Worm (Caenorhabditis elegans) whole organism, L4 larva: ENCODE measurements around the gene C54F6.15.

ENCODE experiments used
- ZK337.2 ChIP-seq: fragments of 200-800 bp; sonication (Bioruptor generic); IDR thresholded peaks from 2 replicates; pipeline ENCODE4 v1.3.6; 2022; ENCODE audit warnings: missing genetic modification reagents, missing genetic modification characterization, missing compliant biosample characterization
- ama-1 ChIP-seq: fragments of 150-350 bp; optimal IDR thresholded peaks from 2 replicates; lab custom pipeline; 2014; ENCODE audit warnings: inconsistent platforms, mixed read lengths
- lin-1 ChIP-seq: fragments of 200-800 bp; sonication (Bioruptor generic); IDR thresholded peaks from 2 replicates; pipeline ENCODE4 v1.3.6; 2022; ENCODE audit warnings: missing genetic modification reagents, missing genetic modification characterization, missing compliant biosample characterization
- lin-29 ChIP-seq: fragments of 200-800 bp; sonication (Bioruptor generic); IDR thresholded peaks from 2 replicates; pipeline ENCODE4 v1.3.6; 2022; ENCODE audit warnings: missing genetic modification reagents, missing genetic modification characterization, missing compliant biosample characterization
- lin-39 ChIP-seq: fragments of 150-350 bp; optimal IDR thresholded peaks from 2 replicates; lab custom pipeline; 2014; ENCODE audit warnings: missing biosample characterization, missing genetic modification reagents, missing genetic modification characterization
- lsy-2 ChIP-seq, 2 experiments: fragments of 150-350 bp in 1 of 2; sonication (generic microtip) in 1 of 2; optimal IDR thresholded peaks; 2 replicates each; lab custom pipeline; 2014 to 2017; ENCODE audit warnings: missing biosample characterization in 2 of 2, missing genetic modification characterization in 2 of 2
- mep-1 ChIP-seq: fragments of 150-350 bp; sonication (generic microtip); optimal IDR thresholded peaks from 3 replicates; lab custom pipeline; 2014; ENCODE audit warnings: missing biosample characterization, missing genetic modification characterization
- nhr-237 ChIP-seq: sonication (generic microtip); optimal IDR thresholded peaks from 2 replicates; lab custom pipeline; 2017; ENCODE audit warnings: missing biosample characterization, missing genetic modification characterization
- unc-39 ChIP-seq: sonication (generic microtip); optimal IDR thresholded peaks from 2 replicates; lab custom pipeline; 2017; ENCODE audit warnings: missing biosample characterization, missing genetic modification characterization
- unc-62 ChIP-seq, 3 experiments: fragments of 150-350 bp in 1 of 3; sonication (generic microtip); optimal IDR thresholded peaks in 2 of 3; peaks in 1 of 3; 1 replicate in 1 of 3; 2 replicates in 2 of 3; lab custom pipeline; 2014 to 2017; ENCODE audit warnings: missing biosample characterization in 3 of 3, missing genetic modification characterization in 3 of 3, missing genetic modification reagents in 3 of 3, missing genotype in 1 of 3
- zag-1 ChIP-seq: fragments of 150-350 bp; optimal IDR thresholded peaks from 2 replicates; lab custom pipeline; 2014; ENCODE audit warnings: missing biosample characterization, missing genetic modification characterization
- ztf-11 ChIP-seq: fragments of 150-350 bp; optimal IDR thresholded peaks from 2 replicates; lab custom pipeline; 2014; ENCODE audit warnings: missing biosample characterization, missing genetic modification characterization

DNA sequence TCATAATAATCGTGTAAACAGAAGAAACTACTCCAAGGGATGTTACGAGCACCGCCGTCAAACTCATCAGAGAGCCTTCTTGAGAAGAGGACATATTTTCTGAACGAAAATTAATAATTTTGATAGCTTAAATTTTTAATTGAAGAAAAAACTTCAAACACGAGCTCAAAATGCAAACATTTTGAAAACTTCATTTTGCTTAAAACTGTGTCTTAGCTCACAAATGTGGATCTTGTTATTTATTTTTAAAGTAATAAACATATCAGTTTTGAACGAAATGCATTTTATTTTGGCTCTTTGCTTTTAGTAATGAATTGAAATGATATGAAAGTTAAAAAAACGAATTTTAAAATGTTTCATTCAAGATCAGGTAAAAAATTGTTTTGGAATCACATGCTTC, 34.7 kb downstream of the C54F6.15 start, which contains the start of gene srbc-7:
- TF ChIP-seq zag-1 (tag; lab: Kevin White, UChicago) (no peak), ztf-11 (tag; lab: Kevin White, UChicago) (no peak), lsy-2 (tag; optimal IDR thresholded peaks at IDR 0.05; lab: Kevin White, UChicago) (no peak), unc-39 (tag; lab: Kevin White, UChicago) (no peak), mep-1 (tag; lab: Kevin White, UChicago) (no peak), nhr-237 (tag; lab: Kevin White, UChicago) (no peak), lin-39 (tag; lab: Kevin White, UChicago) (no peak), ZK337.2 (GFP tag; lab: Robert Waterston, UW) (no peak), unc-62 (GFP tag; optimal IDR thresholded peaks at IDR 0.05 in 1 of 2; lab: Kevin White, UChicago) (no peak), unc-62 (tag; optimal IDR thresholded peaks at IDR 0.05; lab: Kevin White, UChicago) (no peak), lin-29 (GFP tag; lab: Robert Waterston, UW) (no peak), ama-1 (lab: Kevin White, UChicago) (no peak), lin-1 (GFP tag; lab: Robert Waterston, UW) (no peak)
